Fruit fly (Drosophila melanogaster): ENCODE results near the gene CG5111.

CG5111 gene

dm6 chr3R:25472635-25473552, 33.2 kb upstream of the CG5111 start, which contains the start of the genes Fur1 and Vps33B:
Gene Fur1, minus strand, starts transcription at chr3R:25473058.
Gene Vps33B, plus strand, starts transcription at chr3R:25473490.
- TF ChIP-seq Hr39 (GFP tag; optimal IDR thresholded peaks at IDR 0.05), result peak; percentile 99
- TF ChIP-seq CG9139 (GFP tag; optimal IDR thresholded peaks at IDR 0.05), result peak; percentile 76
- TF ChIP-seq fd59A (GFP tag; optimal IDR thresholded peaks at IDR 0.05), result peak; percentile 95
- TF ChIP-seq Sox102F (GFP tag; optimal IDR thresholded peaks at IDR 0.05), result peak; percentile 98
- TF ChIP-seq CG3032 (tag; optimal IDR thresholded peaks at IDR 0.05), result peak; percentile 96
- TF ChIP-seq OdsH (GFP tag; optimal IDR thresholded peaks at IDR 0.05), result peak; percentile 99
- peak; percentile 99 for TF ChIP-seq CG31627 (GFP tag; optimal IDR thresholded peaks at IDR 0.05)
- peak; percentile 93 for TF ChIP-seq Gug (GFP tag; IDR thresholded peaks at IDR 0.05)
- peak; percentile 99 for TF ChIP-seq esn (GFP tag; optimal IDR thresholded peaks at IDR 0.05)
- peak; percentile 78 for TF ChIP-seq CG6854 (GFP tag; optimal IDR thresholded peaks at IDR 0.05)
- TF ChIP-seq CG6792 (GFP tag; optimal IDR thresholded peaks at IDR 0.05), result peak; percentile 97
- TF ChIP-seq CG8119 (GFP tag; IDR thresholded peaks at IDR 0.05), result peak; percentile 95
- peak; percentile 94 for TF ChIP-seq CG10669 (GFP tag; optimal IDR thresholded peaks at IDR 0.05)
- TF ChIP-seq CG32006 (GFP tag; optimal IDR thresholded peaks at IDR 0.05), result peak; percentile 98
- TF ChIP-seq topi (GFP tag; optimal IDR thresholded peaks at IDR 0.05), result peak; percentile 98
- TF ChIP-seq eg (GFP tag; IDR thresholded peaks at IDR 0.05), result peak; percentile 95
- TF ChIP-seq CG11294 (GFP tag; IDR thresholded peaks at IDR 0.05), result peak; percentile 92
- TF ChIP-seq CG1621 (tag; optimal IDR thresholded peaks at IDR 0.05), result peak; percentile 94
- TF ChIP-seq fkh (GFP tag; optimal IDR thresholded peaks at IDR 0.05), result peak; percentile 86
- TF ChIP-seq CG7368 (GFP tag; optimal IDR thresholded peaks at IDR 0.05), result peak; percentile 97
- TF ChIP-seq Ets21C (GFP tag; optimal IDR thresholded peaks at IDR 0.05), result peak; percentile 98
- peak; percentile 99 for TF ChIP-seq lz (GFP tag; optimal IDR thresholded peaks at IDR 0.05)
- peak; percentile 99 for TF ChIP-seq Hr4 (GFP tag; optimal IDR thresholded peaks at IDR 0.05)
- TF ChIP-seq CG15336 (GFP tag; IDR thresholded peaks at IDR 0.05), result peak; percentile 96
- peak; percentile 96 for TF ChIP-seq CG11902 (GFP tag; optimal IDR thresholded peaks at IDR 0.05)
- peak; percentile 99 for TF ChIP-seq Eip78C (GFP tag)
- peak; percentile 98 for TF ChIP-seq cyc (GFP tag; optimal IDR thresholded peaks at IDR 0.05)
- peak; percentile 94 for TF ChIP-seq CG6276 (GFP tag; optimal IDR thresholded peaks at IDR 0.05)
- TF ChIP-seq Hr38 (GFP tag; optimal IDR thresholded peaks at IDR 0.05), result peak; percentile 91
- TF ChIP-seq svp (GFP tag), result peak; percentile 99
- peak; percentile 99 for TF ChIP-seq pdm3 (GFP tag; optimal IDR thresholded peaks at IDR 0.05)
- peak; percentile 99 for TF ChIP-seq CG10631 (GFP tag; optimal IDR thresholded peaks at IDR 0.05)
- TF ChIP-seq Eip93F (GFP tag; optimal IDR thresholded peaks at IDR 0.05), result peak; percentile 91
- TF ChIP-seq CG6163 (GFP tag; IDR thresholded peaks at IDR 0.05), result peak; percentile 95
- peak; percentile 85 for TF ChIP-seq CG16779 (tag; optimal IDR thresholded peaks at IDR 0.05)
- TF ChIP-seq Sox14 (GFP tag; optimal IDR thresholded peaks at IDR 0.05), result peak; percentile 98
- TF ChIP-seq achi (GFP tag; optimal IDR thresholded peaks at IDR 0.05), result peak; percentile 97
- TF ChIP-seq CG11762 (GFP tag; optimal IDR thresholded peaks at IDR 0.05; ENCODE audit: insufficient read depth), result peak; percentile 97
- peak; percentile 93 for TF ChIP-seq CG6808 (GFP tag; optimal IDR thresholded peaks at IDR 0.05)
- peak; percentile 97 for TF ChIP-seq net (GFP tag; optimal IDR thresholded peaks at IDR 0.05)
- peak; percentile 97 for TF ChIP-seq CG8632 (GFP tag; optimal IDR thresholded peaks at IDR 0.05)
- peak; percentile 96 for TF ChIP-seq CG8319 (GFP tag; optimal IDR thresholded peaks at IDR 0.05)
- peak; percentile 85 for TF ChIP-seq dsx (GFP tag; optimal IDR thresholded peaks at IDR 0.05; ENCODE audit: poor library complexity, severe bottlenecking)
- peak; percentile 96 for TF ChIP-seq dac (GFP tag; optimal IDR thresholded peaks at IDR 0.05)
- peak; percentile 98 for TF ChIP-seq Sox15 (GFP tag; optimal IDR thresholded peaks at IDR 0.05)
- peak; percentile 97 for TF ChIP-seq Lpt (GFP tag; optimal IDR thresholded peaks at IDR 0.05)
- peak; percentile 98 for TF ChIP-seq Met (GFP tag; optimal IDR thresholded peaks at IDR 0.05)
- TF ChIP-seq fd85E (GFP tag; optimal IDR thresholded peaks at IDR 0.05), result peak; percentile 92
- TF ChIP-seq salr (GFP tag; optimal IDR thresholded peaks at IDR 0.05), result peak; percentile 92 to 99
- TF ChIP-seq vri (GFP tag; optimal IDR thresholded peaks at IDR 0.05), result peak; percentile 97

Measured in whole organism, prepupa.